Fruit fly (Drosophila melanogaster): ENCODE data around the gene CG6686.

Gene CG6686

DNA sequence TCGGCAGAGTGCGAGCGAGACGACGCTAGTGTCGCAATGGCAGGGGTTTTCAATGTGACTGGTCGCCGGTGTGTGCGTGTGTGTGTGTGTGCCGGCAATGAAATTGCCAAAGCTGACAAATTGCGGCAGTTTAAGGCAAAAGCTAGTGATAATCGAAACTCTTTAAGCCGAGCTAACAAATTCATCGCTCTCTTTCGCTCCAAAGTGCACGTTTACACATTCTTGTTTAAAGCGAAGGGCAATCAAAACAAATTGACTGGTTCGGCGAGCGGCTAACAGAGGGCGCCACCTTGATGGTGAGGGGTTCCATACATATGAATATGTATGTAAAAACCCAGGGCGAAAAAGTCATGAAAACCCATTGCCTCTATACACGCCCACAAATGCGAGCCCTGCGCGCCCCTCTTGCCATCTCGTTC is 16.0 kb upstream of the CG6686 start:
- no peak for TF ChIP-seq CG6854 (GFP tag; optimal IDR thresholded peaks at IDR 0.05)
- peak; percentile 77 for TF ChIP-seq dsx (GFP tag; optimal IDR thresholded peaks at IDR 0.05; ENCODE audit: poor library complexity, severe bottlenecking)
- TF ChIP-seq svp (GFP tag), result peak; percentile 64

DNA sequence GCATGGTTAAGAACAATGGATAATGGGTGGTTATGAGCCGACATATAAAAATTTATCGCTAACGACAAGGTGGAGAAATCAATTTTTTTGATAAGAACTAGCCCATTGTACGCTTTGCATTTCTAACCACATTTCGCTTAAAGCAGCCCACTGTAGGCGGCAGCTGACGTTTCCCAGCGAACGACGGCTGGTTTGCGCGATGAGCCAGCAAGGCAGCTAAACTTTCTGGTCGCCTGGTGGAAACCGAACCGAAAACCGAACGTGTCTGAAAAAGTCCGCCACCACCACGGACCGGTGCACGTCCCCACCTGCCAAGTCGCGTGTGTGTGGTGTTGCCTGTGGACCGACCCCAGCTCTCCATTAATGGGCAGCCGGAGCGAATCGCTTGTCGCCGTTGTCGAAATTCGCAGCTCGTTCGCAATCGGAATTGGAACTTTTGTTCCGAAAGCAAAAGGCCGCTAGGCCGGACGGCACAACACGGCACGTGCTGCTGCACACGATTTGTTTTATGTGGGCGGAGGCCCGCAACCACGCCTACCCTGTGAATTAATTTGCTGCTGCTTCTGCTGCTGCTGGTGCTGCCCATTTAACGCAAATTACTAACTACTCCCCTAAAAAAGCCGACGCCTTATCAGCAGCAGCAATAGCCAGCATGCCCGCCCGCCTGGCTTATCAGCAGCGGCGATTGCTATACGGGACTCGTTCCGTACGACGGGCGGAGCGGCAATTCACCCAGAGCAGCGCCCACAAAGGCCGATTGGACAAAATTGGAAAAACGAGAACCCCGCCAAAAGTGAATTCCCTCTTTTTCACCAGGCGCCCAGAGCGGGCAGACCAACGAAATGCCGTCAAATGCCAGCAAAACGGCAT is 15.3 kb upstream of the CG6686 start:
- TF ChIP-seq CG11294 (GFP tag; IDR thresholded peaks at IDR 0.05) (no peak), fd85E (GFP tag; optimal IDR thresholded peaks at IDR 0.05) (no peak), Eip75B (GFP tag; optimal IDR thresholded peaks at IDR 0.05) (no peak), Gug (GFP tag; IDR thresholded peaks at IDR 0.05) (no peak), CG6276 (GFP tag; optimal IDR thresholded peaks at IDR 0.05) (peak; percentile 19), cyc (GFP tag; optimal IDR thresholded peaks at IDR 0.05) (no peak), CG32006 (GFP tag; optimal IDR thresholded peaks at IDR 0.05) (peak; percentile 61), CG8632 (GFP tag; optimal IDR thresholded peaks at IDR 0.05) (peak; percentile 28), CG3919 (GFP tag; optimal IDR thresholded peaks at IDR 0.05) (peak; percentile 63), Hr4 (GFP tag; optimal IDR thresholded peaks at IDR 0.05) (peak; percentile 61), CG11762 (GFP tag; optimal IDR thresholded peaks at IDR 0.05; ENCODE audit: insufficient read depth) (peak; percentile 16), topi (GFP tag; optimal IDR thresholded peaks at IDR 0.05) (peak; percentile 7), spab (GFP tag; optimal IDR thresholded peaks at IDR 0.05) (no peak), esn (GFP tag; optimal IDR thresholded peaks at IDR 0.05) (peak; percentile 48), Met (GFP tag; optimal IDR thresholded peaks at IDR 0.05) (peak; percentile 27), net (GFP tag; optimal IDR thresholded peaks at IDR 0.05) (peak; percentile 68), eg (GFP tag; IDR thresholded peaks at IDR 0.05) (no peak), CG31627 (GFP tag; optimal IDR thresholded peaks at IDR 0.05) (peak; percentile 17), CG7368 (GFP tag; optimal IDR thresholded peaks at IDR 0.05) (peak; percentile 30), CG4318 (GFP tag; optimal IDR thresholded peaks at IDR 0.05) (peak; percentile 14), dsx (GFP tag; optimal IDR thresholded peaks at IDR 0.05; ENCODE audit: poor library complexity, severe bottlenecking) (peak; percentile 43), Hr39 (GFP tag; optimal IDR thresholded peaks at IDR 0.05) (peak; percentile 43), vri (GFP tag; optimal IDR thresholded peaks at IDR 0.05) (no peak), Smox (GFP tag; optimal IDR thresholded peaks at IDR 0.05) (peak; percentile 12), Sox14 (GFP tag; optimal IDR thresholded peaks at IDR 0.05) (peak; percentile 42), CG6792 (GFP tag; optimal IDR thresholded peaks at IDR 0.05) (peak; percentile 15), CG15336 (GFP tag; IDR thresholded peaks at IDR 0.05) (no peak), acj6 (GFP tag; optimal IDR thresholded peaks at IDR 0.05) (peak; percentile 56), Eip93F (GFP tag; optimal IDR thresholded peaks at IDR 0.05) (no peak), CG8119 (GFP tag; IDR thresholded peaks at IDR 0.05) (no peak), CG6808 (GFP tag; optimal IDR thresholded peaks at IDR 0.05) (no peak), salr (GFP tag; optimal IDR thresholded peaks at IDR 0.05) (peak in 1 of 2 experiments; percentile 28), lz (GFP tag; optimal IDR thresholded peaks at IDR 0.05) (no peak), CG11902 (GFP tag; optimal IDR thresholded peaks at IDR 0.05) (no peak), pdm3 (GFP tag; optimal IDR thresholded peaks at IDR 0.05) (peak; percentile 47), achi (GFP tag; optimal IDR thresholded peaks at IDR 0.05) (peak; percentile 35), CG1621 (tag; optimal IDR thresholded peaks at IDR 0.05) (peak; percentile 61), CG34406 (GFP tag; optimal IDR thresholded peaks at IDR 0.05) (peak; percentile 13), svp (GFP tag) (peak; percentile 88), OdsH (GFP tag; optimal IDR thresholded peaks at IDR 0.05) (peak; percentile 42), ss (GFP tag; optimal IDR thresholded peaks at IDR 0.05) (peak; percentile 18 to 68), CG10669 (GFP tag; optimal IDR thresholded peaks at IDR 0.05) (no peak), CG10631 (GFP tag; optimal IDR thresholded peaks at IDR 0.05) (peak; percentile 31), Hr38 (GFP tag; optimal IDR thresholded peaks at IDR 0.05) (no peak), CG6163 (GFP tag; IDR thresholded peaks at IDR 0.05) (no peak), CG9139 (GFP tag; optimal IDR thresholded peaks at IDR 0.05) (no peak), CG16779 (tag; optimal IDR thresholded peaks at IDR 0.05) (peak; percentile 32)

All from whole organism, prepupa.